Worm (Caenorhabditis elegans): ENCODE results near the gene tpan-1.

tpan-1 gene

DNA sequence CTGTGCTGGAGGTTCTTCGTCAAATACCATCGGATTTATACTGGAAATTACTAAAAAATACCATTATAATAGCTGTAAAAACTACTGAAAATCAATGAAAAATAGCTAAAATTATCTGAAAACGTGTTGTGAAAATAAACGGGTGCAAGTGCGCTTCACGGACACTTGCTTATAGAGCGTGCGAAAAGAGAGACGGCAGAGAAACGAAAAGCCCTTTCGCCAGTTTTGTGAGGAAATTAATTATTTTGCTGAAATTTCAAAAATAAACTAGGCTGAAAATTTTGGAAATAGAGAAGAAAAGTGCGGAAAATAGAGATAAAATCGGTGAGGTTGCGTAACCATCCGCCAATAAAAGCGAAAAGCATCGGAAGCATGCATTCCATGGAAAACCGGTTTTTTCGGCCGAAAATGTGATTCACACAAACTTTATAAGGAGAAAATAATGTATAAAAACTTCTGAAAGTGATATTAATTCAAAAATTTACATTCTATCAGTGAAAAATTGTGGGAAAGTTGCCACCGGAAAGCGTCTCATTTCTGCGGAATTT lies 44.9 kb upstream of the tpan-1 start, which contains the start of gene dnj-25 (continued):
- TF ChIP-seq mef-2 (tag; optimal IDR thresholded peaks at IDR 0.05) (no peak), hlh-4 (tag; optimal IDR thresholded peaks at IDR 0.05) (no peak), ama-1 (optimal IDR thresholded peaks at IDR 0.05) (no peak), mab-9 (GFP tag; IDR thresholded peaks at IDR 0.05) (no peak), zip-4 (GFP tag; optimal IDR thresholded peaks at IDR 0.05) (no peak), ceh-8 (GFP tag; optimal IDR thresholded peaks at IDR 0.05) (no peak), lin-13 (GFP tag; optimal IDR thresholded peaks at IDR 0.05) (no peak), lin-35 (GFP tag; optimal IDR thresholded peaks at IDR 0.05) (peak; percentile 19 to 50), nhr-19 (GFP tag; conservative IDR thresholded peaks at IDR 0.05) (no peak), mep-1 (tag; optimal IDR thresholded peaks at IDR 0.05) (peak; percentile 51), efl-1 (optimal IDR thresholded peaks at IDR 0.05) (peak; percentile 35 to 46), efl-1 (GFP tag; optimal IDR thresholded peaks at IDR 0.05 in 1 of 2) (peak; percentile 31 to 89), snu-23 (GFP tag; optimal IDR thresholded peaks at IDR 0.05) (peak; percentile 47), pax-3 (tag; optimal IDR thresholded peaks at IDR 0.05) (no peak), sptf-1 (tag; optimal IDR thresholded peaks at IDR 0.05) (no peak), sup-37 (GFP tag; optimal IDR thresholded peaks at IDR 0.05) (no peak), ets-5 (GFP tag; IDR thresholded peaks at IDR 0.05) (no peak), elt-3 (tag; optimal IDR thresholded peaks at IDR 0.05) (no peak), lin-39 (tag; optimal IDR thresholded peaks at IDR 0.05) (no peak), snpc-4 (tag; optimal IDR thresholded peaks at IDR 0.05) (no peak), nhr-237 (tag; optimal IDR thresholded peaks at IDR 0.05) (no peak), blmp-1 (tag; optimal IDR thresholded peaks at IDR 0.05) (peak; percentile 95), mdl-1 (tag; optimal IDR thresholded peaks at IDR 0.05) (no peak), fkh-4 (tag; optimal IDR thresholded peaks at IDR 0.05; ENCODE audit: borderline replicate concordance) (no peak), ceh-88 (GFP tag; IDR thresholded peaks at IDR 0.05) (no peak), ztf-4 (tag; optimal IDR thresholded peaks at IDR 0.05) (no peak), egl-13 (tag; optimal IDR thresholded peaks at IDR 0.05) (no peak), ceh-63 (GFP tag; optimal IDR thresholded peaks at IDR 0.05) (no peak), ceh-82 (tag; optimal IDR thresholded peaks at IDR 0.05) (peak in 1 of 3 experiments; percentile 31), nhr-85 (tag) (no peak), hlh-17 (GFP tag; optimal IDR thresholded peaks at IDR 0.05; ENCODE audit: borderline replicate concordance) (no peak), nhr-84 (tag; optimal IDR thresholded peaks at IDR 0.05) (no peak), ceh-90 (tag; optimal IDR thresholded peaks at IDR 0.05) (no peak), skn-1 (tag; optimal IDR thresholded peaks at IDR 0.05) (peak; percentile 37), fos-1 (tag; optimal IDR thresholded peaks at IDR 0.05) (no peak), aly-2 (tag; optimal IDR thresholded peaks at IDR 0.05) (no peak), lin-15B (tag; optimal IDR thresholded peaks at IDR 0.05) (no peak), C04F5.9 (tag; optimal IDR thresholded peaks at IDR 0.05) (no peak)

DNA sequence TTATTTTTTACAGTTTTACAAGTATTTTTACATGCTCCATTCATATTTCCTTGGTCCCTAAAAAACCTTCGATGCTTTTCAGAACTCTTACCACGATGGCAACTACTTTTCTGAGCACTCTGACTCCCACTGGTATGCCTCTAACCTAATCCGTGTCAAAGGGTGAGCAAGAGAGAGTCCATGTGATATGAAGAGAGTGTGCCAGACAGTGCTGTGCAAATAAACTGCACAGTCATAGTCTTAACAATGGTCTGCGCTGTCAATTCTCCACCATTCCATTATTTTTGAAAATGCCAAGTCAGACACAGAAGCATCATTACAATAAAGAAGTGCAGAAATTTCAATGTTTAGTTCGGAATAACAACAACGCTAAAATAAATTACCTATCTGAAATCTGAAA lies 44.0 kb upstream of the tpan-1 start:
- TF ChIP-seq efl-1 (optimal IDR thresholded peaks at IDR 0.05), result no peak
- peak in 1 of 2 experiments; percentile 8 for TF ChIP-seq efl-1 (GFP tag; optimal IDR thresholded peaks at IDR 0.05 in 1 of 2)
- no peak for TF ChIP-seq C16A3.4 (tag; optimal IDR thresholded peaks at IDR 0.05)
- TF ChIP-seq ceh-88 (GFP tag; IDR thresholded peaks at IDR 0.05), result no peak
- no peak for TF ChIP-seq rnt-1 (tag; optimal IDR thresholded peaks at IDR 0.05)
- no peak for TF ChIP-seq aly-2 (tag; optimal IDR thresholded peaks at IDR 0.05)
- TF ChIP-seq ztf-11 (tag; optimal IDR thresholded peaks at IDR 0.05), result no peak
- TF ChIP-seq ztf-4 (tag; optimal IDR thresholded peaks at IDR 0.05), result no peak

- TF ChIP-seq efl-1 (optimal IDR thresholded peaks at IDR 0.05) (no peak), efl-1 (GFP tag; optimal IDR thresholded peaks at IDR 0.05 in 1 of 2) (peak in 1 of 2 experiments; percentile 72), unc-86 (tag; optimal IDR thresholded peaks at IDR 0.05) (no peak), hlh-4 (tag; optimal IDR thresholded peaks at IDR 0.05) (no peak), ces-1 (GFP tag; optimal IDR thresholded peaks at IDR 0.05) (no peak)
Observed at ce11 chrV:20746805-20747204, 42.5 kb upstream of the tpan-1 start.

Measured in whole organism, L1 larva.